Worm (Caenorhabditis elegans) whole organism, L3 larva: ENCODE results near the gene ZC168.2.
"Not testable (repeated sequence)": the region's sequence is repeated elsewhere in the genome, so short reads cannot be mapped to it uniquely, and the experiment has no call there.

Source experiments
- elt-2 ChIP-seq: sonication (generic microtip); optimal IDR thresholded peaks from 2 replicates; lab custom pipeline; 2016; ENCODE audit warnings: missing genetic modification reagents, mild to moderate bottlenecking, missing genetic modification characterization, missing compliant biosample characterization
- nhr-67 ChIP-seq: fragments of 150-350 bp; optimal IDR thresholded peaks from 2 replicates; lab custom pipeline; 2014; ENCODE audit warnings: missing biosample characterization, missing genetic modification characterization
- unc-39 ChIP-seq: sonication (generic microtip); optimal IDR thresholded peaks from 4 replicates; lab custom pipeline; 2017; ENCODE audit warnings: missing biosample characterization, missing genetic modification characterization
- unc-62 ChIP-seq: fragments of 150-350 bp; sonication (generic microtip); optimal IDR thresholded peaks from 4 replicates; lab custom pipeline; 2014; ENCODE audit warnings: missing biosample characterization, missing genetic modification reagents, missing genetic modification characterization

- TF ChIP-seq unc-62; elt-2 (tag; lab: Kevin White, UChicago); unc-39 (tag; lab: Kevin White, UChicago); nhr-67 (tag; lab: Kevin White, UChicago): not testable (repeated sequence)
Measured at ce11 chrIV:10751740-10752139, 23.9 kb downstream of the ZC168.2 start, which contains the start of gene T25B9.2.
